Worm (Caenorhabditis elegans) whole organism, L2 larva: Measurements from ENCODE around the gene B0310.2.

Experiments used
- C34F6.9 ChIP-seq: fragments of 150-350 bp; optimal IDR thresholded peaks from 2 replicates; lab custom pipeline; 2014; ENCODE audit warnings: missing biosample characterization, missing genetic modification characterization
- F13H6.1 ChIP-seq: sonication (generic microtip); optimal IDR thresholded peaks from 2 replicates; lab custom pipeline; 2016; ENCODE audit warnings: missing genetic modification characterization, missing compliant biosample characterization
- R02D3.7 ChIP-seq: fragments of 150-350 bp; optimal IDR thresholded peaks from 2 replicates; lab custom pipeline; 2014; ENCODE audit warnings: missing biosample characterization, missing genetic modification characterization
- Y55F3AM.14 ChIP-seq: fragments of 200-800 bp; sonication (Bioruptor generic); optimal IDR thresholded peaks from 2 replicates; lab custom pipeline; 2018; ENCODE audit warnings: mild to moderate bottlenecking, missing genetic modification characterization, missing compliant biosample characterization
- ZK546.5 ChIP-seq: sonication (generic microtip); optimal IDR thresholded peaks from 2 replicates; lab custom pipeline; 2017; ENCODE audit warnings: missing biosample characterization, missing genetic modification characterization
- aly-2 ChIP-seq: fragments of 150-350 bp; optimal IDR thresholded peaks from 2 replicates; lab custom pipeline; 2014; ENCODE audit warnings: missing biosample characterization, missing genetic modification characterization
- ama-1 ChIP-seq: fragments of 150-350 bp; optimal IDR thresholded peaks from 2 replicates; lab custom pipeline; 2018; ENCODE audit warnings: inconsistent platforms
- blmp-1 ChIP-seq: sonication (generic microtip); optimal IDR thresholded peaks from 2 replicates; lab custom pipeline; 2017; ENCODE audit warnings: missing genetic modification characterization, mild to moderate bottlenecking, missing compliant biosample characterization, antibody characterized with exemption, moderate library complexity; ENCODE audit not compliant: insufficient read depth
- ceh-16 ChIP-seq: fragments of 150-350 bp; optimal IDR thresholded peaks from 2 replicates; lab custom pipeline; 2014; ENCODE audit warnings: missing biosample characterization, missing genetic modification characterization
- ceh-82 ChIP-seq: fragments of 150-350 bp; optimal IDR thresholded peaks from 2 replicates; lab custom pipeline; 2014; ENCODE audit warnings: missing biosample characterization, missing genetic modification characterization
- dmd-4 ChIP-seq: sonication (generic microtip); optimal IDR thresholded peaks from 2 replicates; lab custom pipeline; 2017; ENCODE audit warnings: missing biosample characterization, missing genetic modification characterization
- egl-27 ChIP-seq: sonication (generic microtip); optimal IDR thresholded peaks from 3 replicates; lab custom pipeline; 2017; ENCODE audit warnings: missing biosample characterization, missing genetic modification reagents, missing genetic modification characterization
- elt-1 ChIP-seq: fragments of 150-350 bp; optimal IDR thresholded peaks from 2 replicates; lab custom pipeline; 2014; ENCODE audit warnings: missing biosample characterization, missing genetic modification characterization
- elt-3 ChIP-seq: sonication (generic microtip); optimal IDR thresholded peaks from 2 replicates; lab custom pipeline; 2017; ENCODE audit warnings: missing biosample characterization, missing genetic modification characterization
- fos-1 ChIP-seq: fragments of 150-350 bp; optimal IDR thresholded peaks from 2 replicates; lab custom pipeline; 2014; ENCODE audit warnings: missing biosample characterization, missing genetic modification characterization
- lin-11 ChIP-seq: fragments of 150-350 bp; sonication (generic microtip); optimal IDR thresholded peaks from 2 replicates; lab custom pipeline; 2014; ENCODE audit warnings: missing biosample characterization, missing genetic modification characterization, inconsistent platforms, mixed read lengths
- lin-39 ChIP-seq: fragments of 150-350 bp; optimal IDR thresholded peaks from 2 replicates; lab custom pipeline; 2014; ENCODE audit warnings: missing biosample characterization, missing genetic modification reagents, missing genetic modification characterization
- lsy-2 ChIP-seq, 2 experiments: fragments of 150-350 bp in 1 of 2; sonication (generic microtip) in 1 of 2; optimal IDR thresholded peaks; 2 replicates each; lab custom pipeline; 2014 to 2017; ENCODE audit warnings: missing biosample characterization in 2 of 2, missing genetic modification characterization in 2 of 2
- mab-5 ChIP-seq: fragments of 150-350 bp; optimal IDR thresholded peaks from 2 replicates; lab custom pipeline; 2014; ENCODE audit warnings: missing biosample characterization, missing genetic modification characterization
- mbf-1 ChIP-seq: sonication (generic microtip); optimal IDR thresholded peaks from 2 replicates; lab custom pipeline; 2017; ENCODE audit warnings: missing biosample characterization, missing genetic modification characterization
- mdl-1 ChIP-seq, 2 experiments: fragments of 150-350 bp in 1 of 2; sonication (generic microtip) in 1 of 2; optimal IDR thresholded peaks; 2 replicates each; lab custom pipeline; 2017; ENCODE audit warnings: missing biosample characterization in 2 of 2, missing genetic modification characterization in 2 of 2
- nhr-10 ChIP-seq: sonication (generic microtip); optimal IDR thresholded peaks from 2 replicates; lab custom pipeline; 2017; ENCODE audit warnings: missing biosample characterization, missing genetic modification characterization
- nhr-11 ChIP-seq: fragments of 150-350 bp; optimal IDR thresholded peaks from 2 replicates; lab custom pipeline; 2014; ENCODE audit warnings: missing biosample characterization, missing genetic modification characterization
- nhr-12 ChIP-seq: fragments of 150-350 bp; optimal IDR thresholded peaks from 2 replicates; lab custom pipeline; 2014; ENCODE audit warnings: missing biosample characterization, missing genetic modification characterization
- nhr-129 ChIP-seq: fragments of 150-350 bp; optimal IDR thresholded peaks from 2 replicates; lab custom pipeline; 2014; ENCODE audit warnings: missing biosample characterization, missing genetic modification characterization
- nhr-21 ChIP-seq: fragments of 150-350 bp; optimal IDR thresholded peaks from 2 replicates; lab custom pipeline; 2014; ENCODE audit warnings: missing biosample characterization, missing genetic modification characterization
- nhr-23 ChIP-seq: fragments of 150-350 bp; optimal IDR thresholded peaks from 2 replicates; lab custom pipeline; 2014; ENCODE audit warnings: missing biosample characterization, missing genetic modification reagents, missing genetic modification characterization
- nhr-237 ChIP-seq: fragments of 150-350 bp; optimal IDR thresholded peaks from 2 replicates; lab custom pipeline; 2014; ENCODE audit warnings: missing biosample characterization, missing genetic modification characterization
- nhr-25 ChIP-seq: fragments of 150-350 bp; sonication (generic microtip); optimal IDR thresholded peaks from 3 replicates; lab custom pipeline; 2014; ENCODE audit warnings: missing biosample characterization, missing genetic modification characterization
- nhr-6 ChIP-seq: fragments of 150-350 bp; optimal IDR thresholded peaks from 2 replicates; lab custom pipeline; 2014; ENCODE audit warnings: missing biosample characterization, missing genetic modification characterization
- nhr-77 ChIP-seq: fragments of 150-350 bp; optimal IDR thresholded peaks from 2 replicates; lab custom pipeline; 2014; ENCODE audit warnings: missing biosample characterization, missing genetic modification characterization
- peb-1 ChIP-seq: fragments of 150-350 bp; optimal IDR thresholded peaks from 2 replicates; lab custom pipeline; 2014; ENCODE audit warnings: missing biosample characterization, missing genetic modification characterization
- sem-4 ChIP-seq: fragments of 150-350 bp; optimal IDR thresholded peaks from 2 replicates; lab custom pipeline; 2014; ENCODE audit warnings: missing biosample characterization, missing genetic modification reagents, missing genetic modification characterization
- sma-9 ChIP-seq, 2 experiments: fragments of 150-350 bp in 1 of 2; sonication (generic microtip) in 1 of 2; optimal IDR thresholded peaks; 2 replicates each; lab custom pipeline; 2014 to 2016; ENCODE audit warnings: missing genetic modification characterization in 2 of 2, mild to moderate bottlenecking in 1 of 2, missing biosample characterization in 1 of 2, missing compliant biosample characterization in 1 of 2, missing genetic modification reagents in 1 of 2, moderate library complexity in 1 of 2
- snpc-4 ChIP-seq: fragments of 150-350 bp; optimal IDR thresholded peaks from 2 replicates; lab custom pipeline; 2014; ENCODE audit warnings: missing biosample characterization, missing genetic modification characterization
- unc-55 ChIP-seq: fragments of 150-350 bp; sonication (generic microtip); optimal IDR thresholded peaks from 3 replicates; lab custom pipeline; 2014; ENCODE audit warnings: missing biosample characterization, missing genetic modification reagents, missing genetic modification characterization
- unc-62 ChIP-seq: fragments of 150-350 bp; optimal IDR thresholded peaks from 2 replicates; lab custom pipeline; 2014; ENCODE audit warnings: missing biosample characterization, missing genetic modification reagents, missing genetic modification characterization
- zag-1 ChIP-seq: fragments of 150-350 bp; optimal IDR thresholded peaks from 2 replicates; lab custom pipeline; 2014; ENCODE audit warnings: missing biosample characterization, missing genetic modification characterization
- ztf-1 ChIP-seq: fragments of 200-800 bp; sonication (Bioruptor generic); conservative IDR thresholded peaks from 2 replicates; pipeline ENCODE4 v1.3.6; 2022; ENCODE audit warnings: missing genetic modification characterization, missing compliant biosample characterization
- ztf-4 ChIP-seq: fragments of 150-350 bp; optimal IDR thresholded peaks from 2 replicates; lab custom pipeline; 2014; ENCODE audit warnings: missing biosample characterization, missing genetic modification characterization

B0310.2 gene

ce11 chrX:489635-490105 lies 17.1 kb downstream of the B0310.2 start, which contains the start of gene egl-17 (continued):
- TF ChIP-seq C34F6.9 (peak; percentile 58), nhr-23 (tag; lab: Kevin White, UChicago) (no peak), nhr-11 (tag; lab: Kevin White, UChicago) (no peak), Y55F3AM.14 (GFP tag; lab: Kevin White, UChicago) (peak; percentile 59), nhr-12 (tag; lab: Kevin White, UChicago) (no peak), egl-27 (tag; lab: Kevin White, UChicago) (peak; percentile 49), snpc-4 (tag; lab: Kevin White, UChicago) (no peak), nhr-77 (tag; lab: Kevin White, UChicago) (no peak), nhr-25 (tag; lab: Kevin White, UChicago) (peak; percentile 34), ztf-4 (tag; lab: Kevin White, UChicago) (no peak), fos-1 (peak; percentile 75), lin-39 (no peak), nhr-10 (no peak), nhr-129 (peak; percentile 82), mbf-1 (tag; lab: Kevin White, UChicago) (no peak), mdl-1 (tag; optimal IDR thresholded peaks at IDR 0.05; lab: Kevin White, UChicago) (peak in 1 of 2 experiments; percentile 42), dmd-4 (tag; lab: Kevin White, UChicago) (peak; percentile 1), lin-11 (tag; lab: Kevin White, UChicago) (peak; percentile 47), unc-55 (GFP tag; lab: Kevin White, UChicago) (peak; percentile 66), zag-1 (tag; lab: Kevin White, UChicago) (peak; percentile 48), unc-62 (GFP tag; lab: Kevin White, UChicago) (no peak), R02D3.7 (tag; lab: Kevin White, UChicago) (no peak), sma-9 (GFP tag; optimal IDR thresholded peaks at IDR 0.05; lab: Kevin White, UChicago) (peak; percentile 69), sma-9 (tag; optimal IDR thresholded peaks at IDR 0.05; lab: Kevin White, UChicago) (no peak)
- TF ChIP-seq, all 48 proteins: peak for 22

- TF ChIP-seq nhr-6: no peak
- no peak for TF ChIP-seq blmp-1
- TF ChIP-seq Y55F3AM.14 (GFP tag; lab: Kevin White, UChicago): no peak
- TF ChIP-seq ceh-16 (tag; lab: Kevin White, UChicago): no peak
- TF ChIP-seq nhr-129: no peak
- TF ChIP-seq ztf-4 (tag; lab: Kevin White, UChicago): no peak
- no peak for TF ChIP-seq nhr-12 (tag; lab: Kevin White, UChicago)
- no peak for TF ChIP-seq nhr-10
- no peak for TF ChIP-seq elt-3
- no peak for TF ChIP-seq fos-1
- no peak for TF ChIP-seq ceh-82 (tag; lab: Kevin White, UChicago)
- no peak for TF ChIP-seq sem-4 (tag; lab: Kevin White, UChicago)
- no peak for TF ChIP-seq nhr-237 (tag; lab: Kevin White, UChicago)
Measured at ce11 chrX:487669-488068, 19.1 kb downstream of the B0310.2 start.

- TF ChIP-seq unc-62 (GFP tag; lab: Kevin White, UChicago): no peak
- no peak for TF ChIP-seq ama-1 (lab: Kevin White, UChicago)
- no peak for TF ChIP-seq fos-1
- TF ChIP-seq ceh-16 (tag; lab: Kevin White, UChicago): no peak
- TF ChIP-seq peb-1 (tag; lab: Kevin White, UChicago): no peak
- no peak for TF ChIP-seq F13H6.1 (tag; lab: Kevin White, UChicago)
- no peak for TF ChIP-seq ZK546.5
- no peak for TF ChIP-seq nhr-11 (tag; lab: Kevin White, UChicago)
- TF ChIP-seq lin-39: no peak
- TF ChIP-seq nhr-6: no peak
- no peak for TF ChIP-seq nhr-237 (tag; lab: Kevin White, UChicago)
- TF ChIP-seq Y55F3AM.14 (GFP tag; lab: Kevin White, UChicago): no peak
- TF ChIP-seq nhr-21: no peak
- no peak for TF ChIP-seq blmp-1
Measured at ce11 chrX:481150-481549, 25.6 kb downstream of the B0310.2 start, which contains the start of gene che-2. Gene che-2, plus strand, starts transcription at chrX:481450.

ce11 chrX:476261-476660 lies 30.5 kb downstream of the B0310.2 start, which contains the start of gene F38G1.3:
Gene F38G1.3, plus strand, starts transcription at chrX:476561.
- no peak for TF ChIP-seq fos-1
- TF ChIP-seq ztf-1: no peak
- no peak for TF ChIP-seq ceh-82 (tag; lab: Kevin White, UChicago)
- TF ChIP-seq mab-5 (tag; lab: Kevin White, UChicago): no peak
- TF ChIP-seq nhr-237 (tag; lab: Kevin White, UChicago): no peak
- TF ChIP-seq lin-11 (tag; lab: Kevin White, UChicago): no peak
- no peak for TF ChIP-seq elt-1 (tag; lab: Kevin White, UChicago)
- TF ChIP-seq lsy-2 (tag; optimal IDR thresholded peaks at IDR 0.05; lab: Kevin White, UChicago): no peak
- TF ChIP-seq F13H6.1 (tag; lab: Kevin White, UChicago): no peak
- no peak for TF ChIP-seq aly-2
- TF ChIP-seq snpc-4 (tag; lab: Kevin White, UChicago): no peak
- no peak for TF ChIP-seq blmp-1
- TF ChIP-seq elt-3: no peak
